Worm (Caenorhabditis elegans) whole organism, L1 larva: Measurements from ENCODE around the gene C16C8.19.
A peak's percentile ranks its signal among the peaks of the same experiment; 100 is the strongest.

Source experiments
- C04F5.9 ChIP-seq: sonication (generic microtip); optimal IDR thresholded peaks from 2 replicates; lab custom pipeline; 2016; ENCODE audit warnings: missing genetic modification characterization, missing compliant biosample characterization
- C16A3.4 ChIP-seq: fragments of 150-350 bp; optimal IDR thresholded peaks from 2 replicates; lab custom pipeline; 2014; ENCODE audit warnings: missing biosample characterization, missing genetic modification characterization
- F16B12.6 ChIP-seq: fragments of 150-350 bp; optimal IDR thresholded peaks from 2 replicates; lab custom pipeline; 2014; ENCODE audit warnings: missing biosample characterization, missing genetic modification characterization
- Y116A8C.19 ChIP-seq: sonication (generic microtip); optimal IDR thresholded peaks from 2 replicates; lab custom pipeline; 2016; ENCODE audit warnings: missing compliant biosample characterization, missing genetic modification characterization, borderline replicate concordance
- aly-2 ChIP-seq: fragments of 150-350 bp; optimal IDR thresholded peaks from 2 replicates; lab custom pipeline; 2014; ENCODE audit warnings: missing biosample characterization, missing genetic modification characterization
- ama-1 ChIP-seq: fragments of 150-350 bp; optimal IDR thresholded peaks from 2 replicates; lab custom pipeline; 2014
- ceh-63 ChIP-seq: fragments of 200-800 bp; sonication (Bioruptor generic); optimal IDR thresholded peaks from 2 replicates; lab custom pipeline; 2018; ENCODE audit warnings: mild to moderate bottlenecking, missing genetic modification characterization, missing compliant biosample characterization
- ceh-82 ChIP-seq, 3 experiments: fragments of 150-350 bp in 1 of 3; sonication (generic microtip) in 2 of 3; optimal IDR thresholded peaks; 2 replicates each; lab custom pipeline; 2014 to 2017; ENCODE audit warnings: missing biosample characterization in 3 of 3, missing genetic modification characterization in 3 of 3
- ces-1 ChIP-seq: fragments of 150-350 bp; optimal IDR thresholded peaks from 2 replicates; lab custom pipeline; 2014; ENCODE audit warnings: missing biosample characterization, missing genetic modification reagents, missing genetic modification characterization
- dpl-1 ChIP-seq, 3 experiments: fragments of 150-350 bp in 2 of 3; sonication (generic microtip) in 1 of 3; optimal IDR thresholded peaks; 2 replicates each; lab custom pipeline; 2014 to 2017; ENCODE audit warnings: missing biosample characterization in 3 of 3, missing genetic modification characterization in 3 of 3, missing genetic modification reagents in 3 of 3
- efl-1 ChIP-seq, 4 experiments: fragments of 150-350 bp; optimal IDR thresholded peaks in 3 of 4; peaks in 1 of 4; 1 replicate in 1 of 4; 2 replicates in 3 of 4; lab custom pipeline; 2014; ENCODE audit warnings: missing biosample characterization in 2 of 4, missing genetic modification characterization in 2 of 4, missing genetic modification reagents in 2 of 4
- efl-3 ChIP-seq: fragments of 200-800 bp; sonication (Bioruptor generic); optimal IDR thresholded peaks from 2 replicates; lab custom pipeline; 2018; ENCODE audit warnings: mild to moderate bottlenecking, missing genetic modification characterization, missing compliant biosample characterization
- egl-27 ChIP-seq, 2 experiments: fragments of 150-350 bp in 1 of 2; sonication (generic microtip); optimal IDR thresholded peaks; 3 replicates each; lab custom pipeline; 2017 to 2018; ENCODE audit warnings: missing biosample characterization in 2 of 2, missing genetic modification characterization in 2 of 2, missing genetic modification reagents in 2 of 2
- ets-5 ChIP-seq: fragments of 200-800 bp; sonication (Bioruptor generic); IDR thresholded peaks from 2 replicates; pipeline ENCODE4 v1.3.6; 2022; ENCODE audit warnings: missing genetic modification characterization, missing compliant biosample characterization
- fkh-10 ChIP-seq: sonication (generic microtip); optimal IDR thresholded peaks from 2 replicates; lab custom pipeline; 2017; ENCODE audit warnings: missing biosample characterization, missing genetic modification reagents, missing genetic modification characterization
- fkh-4 ChIP-seq: sonication (generic microtip); optimal IDR thresholded peaks from 2 replicates; lab custom pipeline; 2016; ENCODE audit warnings: missing compliant biosample characterization, missing genetic modification characterization, borderline replicate concordance
- hlh-17 ChIP-seq: fragments of 200-800 bp; sonication (Bioruptor generic); optimal IDR thresholded peaks from 2 replicates; lab custom pipeline; 2018; ENCODE audit warnings: missing genetic modification characterization, mild to moderate bottlenecking, missing compliant biosample characterization, moderate library complexity, borderline replicate concordance
- isw-1 ChIP-seq: fragments of 200-800 bp; sonication (Bioruptor generic); IDR thresholded peaks from 2 replicates; pipeline ENCODE4 v1.3.6; 2022; ENCODE audit warnings: missing genetic modification characterization, missing compliant biosample characterization
- jun-1 ChIP-seq: fragments of 150-350 bp; optimal IDR thresholded peaks from 2 replicates; lab custom pipeline; 2014; ENCODE audit warnings: missing biosample characterization, missing genetic modification reagents, missing genetic modification characterization
- lin-13 ChIP-seq: fragments of 150-350 bp; optimal IDR thresholded peaks from 2 replicates; lab custom pipeline; 2014; ENCODE audit warnings: missing biosample characterization, missing genetic modification reagents, missing genetic modification characterization
- lin-14 ChIP-seq: fragments of 200-800 bp; sonication (Bioruptor generic); optimal IDR thresholded peaks from 2 replicates; lab custom pipeline; 2018; ENCODE audit warnings: mild to moderate bottlenecking, missing genetic modification characterization, moderate library complexity, missing compliant biosample characterization
- lin-15B ChIP-seq: fragments of 150-350 bp; sonication (generic microtip); optimal IDR thresholded peaks from 3 replicates; lab custom pipeline; 2014; ENCODE audit warnings: missing biosample characterization, missing genetic modification characterization
- lin-35 ChIP-seq, 2 experiments: fragments of 150-350 bp; optimal IDR thresholded peaks; 2 replicates each; lab custom pipeline; 2014; ENCODE audit warnings: missing biosample characterization in 2 of 2, missing genetic modification characterization in 2 of 2, missing genetic modification reagents in 2 of 2
- lin-39 ChIP-seq: fragments of 150-350 bp; optimal IDR thresholded peaks from 2 replicates; lab custom pipeline; 2014; ENCODE audit warnings: missing biosample characterization, missing genetic modification reagents, missing genetic modification characterization
- lir-3 ChIP-seq: sonication (generic microtip); optimal IDR thresholded peaks from 2 replicates; lab custom pipeline; 2016; ENCODE audit warnings: mild to moderate bottlenecking, missing genetic modification characterization, moderate library complexity, missing compliant biosample characterization; ENCODE audit not compliant: poor library complexity
- mep-1 ChIP-seq: fragments of 150-350 bp; optimal IDR thresholded peaks from 2 replicates; lab custom pipeline; 2014; ENCODE audit warnings: missing biosample characterization, missing genetic modification characterization
- nhr-11 ChIP-seq: fragments of 150-350 bp; optimal IDR thresholded peaks from 2 replicates; lab custom pipeline; 2014; ENCODE audit warnings: missing biosample characterization, missing genetic modification characterization
- nhr-12 ChIP-seq: sonication (generic microtip); optimal IDR thresholded peaks from 2 replicates; lab custom pipeline; 2017; ENCODE audit warnings: missing biosample characterization, missing genetic modification characterization
- nhr-19 ChIP-seq: fragments of 200-800 bp; sonication (Bioruptor generic); conservative IDR thresholded peaks from 2 replicates; pipeline ENCODE4 v1.3.6; 2022; ENCODE audit warnings: missing genetic modification characterization, missing compliant biosample characterization
- nhr-237 ChIP-seq: fragments of 150-350 bp; optimal IDR thresholded peaks from 2 replicates; lab custom pipeline; 2014; ENCODE audit warnings: missing biosample characterization, missing genetic modification characterization
- nhr-28 ChIP-seq: fragments of 150-350 bp; optimal IDR thresholded peaks from 2 replicates; lab custom pipeline; 2014; ENCODE audit warnings: missing biosample characterization, missing genetic modification characterization
- nhr-47 ChIP-seq: sonication (generic microtip); optimal IDR thresholded peaks from 2 replicates; lab custom pipeline; 2016; ENCODE audit warnings: mild to moderate bottlenecking, missing genetic modification characterization, moderate library complexity, missing compliant biosample characterization
- nhr-71 ChIP-seq: sonication (generic microtip); optimal IDR thresholded peaks from 2 replicates; lab custom pipeline; 2016; ENCODE audit warnings: mild to moderate bottlenecking, missing genetic modification characterization, moderate library complexity, missing compliant biosample characterization
- nhr-76 ChIP-seq: sonication (generic microtip); optimal IDR thresholded peaks from 2 replicates; lab custom pipeline; 2017; ENCODE audit warnings: missing biosample characterization, missing genetic modification characterization
- nhr-85 ChIP-seq: sonication (generic microtip); peaks from one replicate; lab custom pipeline; 2016; ENCODE audit warnings: missing genetic modification characterization, inconsistent platforms, missing compliant biosample characterization
- nhr-90 ChIP-seq: sonication (generic microtip); optimal IDR thresholded peaks from 2 replicates; lab custom pipeline; 2016; ENCODE audit warnings: mild to moderate bottlenecking, missing genetic modification characterization, missing compliant biosample characterization; ENCODE audit not compliant: poor library complexity
- pag-3 ChIP-seq: sonication (generic microtip); optimal IDR thresholded peaks from 2 replicates; lab custom pipeline; 2017; ENCODE audit warnings: missing genetic modification characterization, mild to moderate bottlenecking, missing compliant biosample characterization, antibody characterized with exemption, borderline replicate concordance; ENCODE audit not compliant: insufficient read depth
- pax-3 ChIP-seq: fragments of 200-800 bp; sonication (Bioruptor generic); optimal IDR thresholded peaks from 2 replicates; lab custom pipeline; 2018; ENCODE audit warnings: mild to moderate bottlenecking, missing genetic modification characterization, moderate library complexity, missing compliant biosample characterization
- rnt-1 ChIP-seq: sonication (generic microtip); optimal IDR thresholded peaks from 2 replicates; lab custom pipeline; 2016; ENCODE audit warnings: mild to moderate bottlenecking, missing genetic modification characterization, moderate library complexity, missing compliant biosample characterization
- snpc-4 ChIP-seq: fragments of 150-350 bp; optimal IDR thresholded peaks from 2 replicates; lab custom pipeline; 2014; ENCODE audit warnings: missing biosample characterization, missing genetic modification characterization
- sox-4 ChIP-seq: sonication (generic microtip); optimal IDR thresholded peaks from 2 replicates; lab custom pipeline; 2016; ENCODE audit warnings: missing genetic modification characterization, missing compliant biosample characterization
- sptf-1 ChIP-seq: fragments of 150-350 bp; optimal IDR thresholded peaks from 2 replicates; lab custom pipeline; 2014; ENCODE audit warnings: missing biosample characterization, missing genetic modification characterization
- sup-37 ChIP-seq: fragments of 200-800 bp; sonication (Bioruptor generic); optimal IDR thresholded peaks from 2 replicates; lab custom pipeline; 2018; ENCODE audit warnings: mild to moderate bottlenecking, missing genetic modification characterization, missing compliant biosample characterization
- tbx-2 ChIP-seq: sonication (generic microtip); optimal IDR thresholded peaks from 2 replicates; lab custom pipeline; 2016; ENCODE audit warnings: missing genetic modification characterization, missing compliant biosample characterization
- tlp-1 ChIP-seq: fragments of 150-350 bp; optimal IDR thresholded peaks from 2 replicates; lab custom pipeline; 2014; ENCODE audit warnings: missing biosample characterization, missing genetic modification characterization
- unc-30 ChIP-seq: sonication (generic microtip); optimal IDR thresholded peaks from 2 replicates; lab custom pipeline; 2017; ENCODE audit warnings: missing biosample characterization, missing genetic modification characterization
- unc-86 ChIP-seq: sonication (generic microtip); optimal IDR thresholded peaks from 2 replicates; lab custom pipeline; 2016; ENCODE audit warnings: missing genetic modification characterization, missing compliant biosample characterization
- vab-15 ChIP-seq: sonication (generic microtip); optimal IDR thresholded peaks from 2 replicates; lab custom pipeline; 2017; ENCODE audit warnings: missing genotype, mild to moderate bottlenecking, missing genetic modification characterization, missing compliant biosample characterization
- zip-4 ChIP-seq: fragments of 200-800 bp; sonication (Bioruptor generic); optimal IDR thresholded peaks from 2 replicates; lab custom pipeline; 2018; ENCODE audit warnings: mild to moderate bottlenecking, missing genetic modification characterization, moderate library complexity, missing compliant biosample characterization
- ztf-4 ChIP-seq: fragments of 150-350 bp; optimal IDR thresholded peaks from 2 replicates; lab custom pipeline; 2014; ENCODE audit warnings: missing biosample characterization, missing genetic modification characterization

C16C8.19 gene

ce11 chrII:3502520-3503323 lies 44.4 kb downstream of the C16C8.19 start, which contains the start of the genes col-71 and Y49F6B.2 (continued):
- TF ChIP-seq tlp-1 (tag; lab: Kevin White, UChicago) (no peak), pag-3 (tag; lab: Kevin White, UChicago) (no peak), sup-37 (no peak), Y116A8C.19 (tag; lab: Kevin White, UChicago) (peak; percentile 32), ztf-4 (tag; lab: Kevin White, UChicago) (no peak), ets-5 (no peak), sptf-1 (no peak), tbx-2 (tag; lab: Kevin White, UChicago) (peak; percentile 89), nhr-28 (tag; lab: Kevin White, UChicago) (no peak), fkh-10 (peak; percentile 74), snpc-4 (tag; lab: Kevin White, UChicago) (peak; percentile 58), nhr-237 (tag; lab: Kevin White, UChicago) (peak; percentile 40), nhr-71 (tag; lab: Kevin White, UChicago) (peak; percentile 87), nhr-76 (no peak), nhr-85 (tag; lab: Kevin White, UChicago) (peak; percentile 91), vab-15 (tag; lab: Kevin White, UChicago) (peak; percentile 47), pax-3 (peak; percentile 81), efl-1 (optimal IDR thresholded peaks at IDR 0.05; lab: Kevin White, UChicago) (peak; percentile 78 to 79), efl-1 (GFP tag; optimal IDR thresholded peaks at IDR 0.05 in 1 of 2; lab: Kevin White, UChicago) (peak; percentile 80 to 97), C04F5.9 (tag; lab: Kevin White, UChicago) (peak; percentile 80), fkh-4 (peak; percentile 95), aly-2 (tag; lab: Kevin White, UChicago) (peak; percentile 21), lin-13 (GFP tag; lab: Kevin White, UChicago) (peak; percentile 80), lin-35 (GFP tag; optimal IDR thresholded peaks at IDR 0.05; lab: Kevin White, UChicago) (peak; percentile 71 to 74), zip-4 (no peak), mep-1 (peak; percentile 85), C16A3.4 (peak; percentile 72), nhr-47 (tag; lab: Kevin White, UChicago) (peak; percentile 90), dpl-1 (GFP tag; optimal IDR thresholded peaks at IDR 0.05; lab: Kevin White, UChicago) (peak; percentile 65 to 79 (median 74)), ama-1 (lab: Kevin White, UChicago) (no peak), lir-3 (tag; lab: Kevin White, UChicago) (peak; percentile 95), lin-39 (tag; lab: Kevin White, UChicago) (peak; percentile 64), egl-27 (tag; optimal IDR thresholded peaks at IDR 0.05; lab: Kevin White, UChicago) (no peak), F16B12.6 (peak; percentile 66), jun-1 (tag; lab: Kevin White, UChicago) (peak; percentile 31), nhr-11 (tag; lab: Kevin White, UChicago) (peak; percentile 22), ceh-63 (GFP tag; lab: Kevin White, UChicago) (no peak), lin-14 (GFP tag; lab: Kevin White, UChicago) (peak; percentile 89), efl-3 (GFP tag; lab: Kevin White, UChicago) (no peak), unc-30 (tag; lab: Kevin White, UChicago) (no peak), sox-4 (tag; lab: Kevin White, UChicago) (peak; percentile 76), ces-1 (peak; percentile 85), unc-86 (peak; percentile 75), isw-1 (peak; percentile 74), rnt-1 (tag; lab: Kevin White, UChicago) (peak; percentile 98), lin-15B (tag; lab: Kevin White, UChicago) (peak; percentile 90), ceh-82 (tag; optimal IDR thresholded peaks at IDR 0.05; lab: Kevin White, UChicago) (peak; percentile 76 to 82 (median 78)), nhr-90 (tag; lab: Kevin White, UChicago) (peak; percentile 89), hlh-17 (GFP tag; lab: Kevin White, UChicago) (no peak), nhr-12 (tag; lab: Kevin White, UChicago) (no peak), nhr-19 (GFP tag; lab: Robert Waterston, UW) (peak; percentile 79)
